Worm (Caenorhabditis elegans) whole organism, L4/young adult: ENCODE data around the gene anmt-1.

Experiments
- dao-5 ChIP-seq: sonication (generic microtip); optimal IDR thresholded peaks from 2 replicates; lab custom pipeline; 2016; ENCODE audit warnings: missing genotype, missing genetic modification characterization, moderate library complexity, missing compliant biosample characterization
- him-1 ChIP-seq: sonication (generic microtip); optimal IDR thresholded peaks from 2 replicates; lab custom pipeline; 2016; ENCODE audit warnings: missing genotype, missing genetic modification reagents, missing genetic modification characterization, missing compliant biosample characterization

DNA sequence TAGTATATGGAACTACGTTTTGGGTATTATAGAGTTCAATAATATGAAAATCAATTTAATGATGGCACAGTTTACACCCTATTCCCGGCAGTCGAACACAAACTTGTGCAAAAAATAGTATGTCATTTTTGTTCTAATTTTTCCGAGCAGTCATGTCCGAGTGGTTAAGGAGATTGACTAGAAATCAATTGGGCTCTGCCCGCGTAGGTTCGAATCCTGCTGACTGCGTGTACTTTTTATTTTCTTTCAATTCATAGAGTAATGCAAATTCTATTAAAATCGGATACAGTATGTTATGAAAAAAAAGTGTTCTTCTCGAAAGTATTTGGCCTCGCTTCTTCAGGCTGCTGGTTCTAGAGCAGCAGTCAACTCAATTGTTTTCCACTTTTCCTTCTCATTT is 38.6 kb upstream of the anmt-1 start:
- TF ChIP-seq dao-5 (tag; lab: Kevin White, UChicago): no peak
- no peak for TF ChIP-seq him-1
